Worm (Caenorhabditis elegans) whole organism, young adult: ENCODE results near the gene E02H4.6.

Source experiments
- aptf-2 ChIP-seq: fragments of 200-800 bp; sonication (Bioruptor generic); conservative IDR thresholded peaks from 2 replicates; pipeline ENCODE4 v1.3.6; 2022; ENCODE audit warnings: missing genetic modification reagents, missing genetic modification characterization, missing compliant biosample characterization
- bed-2 ChIP-seq: fragments of 200-800 bp; sonication (Bioruptor generic); IDR thresholded peaks from 2 replicates; pipeline ENCODE4 v1.3.6; 2022; ENCODE audit warnings: missing genetic modification reagents, missing genetic modification characterization, missing compliant biosample characterization
- ccch-3 ChIP-seq: fragments of 200-800 bp; sonication (Bioruptor generic); optimal IDR thresholded peaks from 2 replicates; lab custom pipeline; 2018; ENCODE audit warnings: mild to moderate bottlenecking, missing genetic modification characterization, missing compliant biosample characterization
- cebp-1 ChIP-seq, 2 experiments: fragments of 200-800 bp in 1 of 2; sonication (Bioruptor generic) in 1 of 2; sonication (generic microtip) in 1 of 2; IDR thresholded peaks in 1 of 2; optimal IDR thresholded peaks in 1 of 2; 2 replicates each; pipeline versions ENCODE4 v1.3.6 to Lab custom; 2017 to 2022; ENCODE audit warnings: missing compliant biosample characterization in 2 of 2, missing genetic modification characterization in 2 of 2, mild to moderate bottlenecking in 1 of 2, missing genetic modification reagents in 1 of 2, moderate library complexity in 1 of 2
- ceh-40 ChIP-seq: fragments of 200-800 bp; sonication (Bioruptor generic); IDR thresholded peaks from 2 replicates; pipeline ENCODE4 v1.3.6; 2022; ENCODE audit warnings: missing genetic modification characterization, missing compliant biosample characterization
- die-1 ChIP-seq: sonication (generic microtip); optimal IDR thresholded peaks from 2 replicates; lab custom pipeline; 2016; ENCODE audit warnings: missing genotype, mild to moderate bottlenecking, missing genetic modification characterization, missing compliant biosample characterization
- egl-18 ChIP-seq: fragments of 200-800 bp; sonication (Bioruptor generic); IDR thresholded peaks from 2 replicates; pipeline ENCODE4 v1.3.6; 2022; ENCODE audit warnings: missing genetic modification reagents, missing genetic modification characterization, missing compliant biosample characterization
- mxl-1 ChIP-seq: sonication (generic microtip); optimal IDR thresholded peaks from 2 replicates; lab custom pipeline; 2016; ENCODE audit warnings: missing genetic modification characterization, missing compliant biosample characterization
- pha-4 ChIP-seq: fragments of 150-350 bp; sonication (generic microtip); optimal IDR thresholded peaks from 2 replicates; lab custom pipeline; 2014; ENCODE audit warnings: missing biosample characterization, missing genetic modification reagents, missing genetic modification characterization
- snpc-3.4 ChIP-seq: sonication (generic microtip); optimal IDR thresholded peaks from 2 replicates; lab custom pipeline; 2017; ENCODE audit warnings: missing genetic modification characterization, mild to moderate bottlenecking, missing compliant biosample characterization, antibody characterized with exemption, moderate library complexity, missing genotype, missing genetic modification reagents
- snpc-4 ChIP-seq, 5 experiments: fragments of 150-350 bp in 1 of 5; sonication (generic microtip) in 4 of 5; optimal IDR thresholded peaks; 2 replicates each; lab custom pipeline; 2014 to 2018; ENCODE audit warnings: missing genetic modification characterization in 5 of 5, missing biosample characterization in 3 of 5, antibody characterized with exemption in 2 of 5, mild to moderate bottlenecking in 2 of 5, missing compliant biosample characterization in 2 of 5, missing genotype in 2 of 5, moderate library complexity in 2 of 5, missing genetic modification reagents in 1 of 5

DNA sequence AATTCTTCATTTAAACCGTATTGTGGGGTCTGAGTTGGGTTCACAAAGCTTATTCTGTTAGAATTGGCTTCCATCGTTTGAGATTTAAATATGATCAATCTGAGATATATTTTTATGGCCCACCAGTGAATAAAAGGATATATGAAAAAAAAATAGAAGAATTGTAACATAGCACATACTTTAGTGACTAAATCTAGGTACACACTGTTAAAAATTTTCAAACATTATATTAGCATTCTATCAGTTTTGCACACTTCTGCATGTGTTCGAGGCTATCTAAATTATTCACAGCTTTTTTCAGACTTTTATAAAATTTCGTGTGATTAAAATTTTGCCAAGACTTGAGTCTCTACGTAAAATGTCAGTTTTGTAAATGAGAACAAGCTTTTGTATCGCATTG is 29.6 kb upstream of the E02H4.6 start, which contains the start of gene E02H4.2:
- no peak for TF ChIP-seq cebp-1 (GFP tag; IDR thresholded peaks at IDR 0.05; lab: Robert Waterston, UW)
- TF ChIP-seq cebp-1 (tag; optimal IDR thresholded peaks at IDR 0.05; lab: Kevin White, UChicago): no peak
- no peak for TF ChIP-seq ccch-3 (GFP tag; lab: Kevin White, UChicago)
- TF ChIP-seq ceh-40 (GFP tag; lab: Robert Waterston, UW): no peak
- no peak for TF ChIP-seq snpc-3.4 (tag; lab: Kevin White, UChicago)
- no peak for TF ChIP-seq die-1 (tag; lab: Kevin White, UChicago)
- TF ChIP-seq aptf-2 (GFP tag; lab: Robert Waterston, UW): no peak
- TF ChIP-seq mxl-1 (tag; lab: Kevin White, UChicago): no peak
- no peak for TF ChIP-seq pha-4 (tag; lab: Kevin White, UChicago)
- TF ChIP-seq egl-18 (GFP tag; lab: Robert Waterston, UW): no peak
- no peak for TF ChIP-seq snpc-4 (GFP tag; optimal IDR thresholded peaks at IDR 0.05; lab: Kevin White, UChicago)
- TF ChIP-seq snpc-4 (tag; optimal IDR thresholded peaks at IDR 0.05; lab: Kevin White, UChicago): no peak
- no peak for TF ChIP-seq bed-2 (GFP tag; lab: Robert Waterston, UW)
